Fruit fly (Drosophila melanogaster): ENCODE results near the gene Or7a.
A peak's percentile ranks its signal among the peaks of the same experiment; 100 is the strongest.

Or7a gene

dm6 chrX:8165608-8166007 lies at the start of gene Or7a:
Gene Or7a (minus strand): TSS chrX:8165708.
- TF ChIP-seq Sp1 (GFP tag; optimal IDR thresholded peaks at IDR 0.05): no peak
- no peak for TF ChIP-seq OdsH (GFP tag; optimal IDR thresholded peaks at IDR 0.05)
- TF ChIP-seq brk (GFP tag; optimal IDR thresholded peaks at IDR 0.05): no peak
- TF ChIP-seq pan (optimal IDR thresholded peaks at IDR 0.05): no peak
- TF ChIP-seq fru (GFP tag; optimal IDR thresholded peaks at IDR 0.05): no peak
- no peak for TF ChIP-seq sage (GFP tag; optimal IDR thresholded peaks at IDR 0.05)
- no peak for TF ChIP-seq Jra (GFP tag; optimal IDR thresholded peaks at IDR 0.05)
- no peak for TF ChIP-seq foxo (GFP tag; optimal IDR thresholded peaks at IDR 0.05)
- TF ChIP-seq Myc (optimal IDR thresholded peaks at IDR 0.05): no peak
- no peak for TF ChIP-seq Hnf4 (GFP tag; optimal IDR thresholded peaks at IDR 0.05)
- no peak for TF ChIP-seq woc (GFP tag; optimal IDR thresholded peaks at IDR 0.05)
- no peak for TF ChIP-seq Hr83 (GFP tag; optimal IDR thresholded peaks at IDR 0.05; ENCODE audit: poor library complexity, severe bottlenecking)

dm6 chrX:8214017-8214416 lies 48.5 kb upstream of the Or7a start:
- TF ChIP-seq Dif (GFP tag; optimal IDR thresholded peaks at IDR 0.05; ENCODE audit: partially characterized antibody) (peak; percentile 53), Rel (GFP tag; optimal IDR thresholded peaks at IDR 0.05) (peak; percentile 51), Rel (tag; optimal IDR thresholded peaks at IDR 0.05) (no peak), Vsx2 (GFP tag; optimal IDR thresholded peaks at IDR 0.05; ENCODE audit: partially characterized antibody) (peak; percentile 77), tai (GFP tag; optimal IDR thresholded peaks at IDR 0.05) (no peak), dl (GFP tag; optimal IDR thresholded peaks at IDR 0.05; ENCODE audit: insufficient read depth in 1 of 2, partially characterized antibody in 2 of 2) (peak in 1 of 2 experiments; percentile 66), brk (GFP tag; optimal IDR thresholded peaks at IDR 0.05) (no peak), psq (GFP tag; optimal IDR thresholded peaks at IDR 0.05) (peak; percentile 92), br (GFP tag; optimal IDR thresholded peaks at IDR 0.05) (peak; percentile 28)

- TF ChIP-seq Hnf4 (GFP tag; optimal IDR thresholded peaks at IDR 0.05) (no peak), sage (GFP tag; optimal IDR thresholded peaks at IDR 0.05) (no peak), jim (GFP tag; optimal IDR thresholded peaks at IDR 0.05) (no peak), N (GFP tag; optimal IDR thresholded peaks at IDR 0.05) (no peak), GATAd (GFP tag; optimal IDR thresholded peaks at IDR 0.05) (no peak), fru (GFP tag; optimal IDR thresholded peaks at IDR 0.05) (no peak), OdsH (GFP tag; optimal IDR thresholded peaks at IDR 0.05) (no peak), Dif (GFP tag; optimal IDR thresholded peaks at IDR 0.05; ENCODE audit: partially characterized antibody) (no peak), sv (GFP tag; optimal IDR thresholded peaks at IDR 0.05) (no peak), dsf (GFP tag; optimal IDR thresholded peaks at IDR 0.05; ENCODE audit: borderline replicate concordance) (no peak), usp (GFP tag; optimal IDR thresholded peaks at IDR 0.05) (no peak), Jra (GFP tag; optimal IDR thresholded peaks at IDR 0.05) (no peak), woc (GFP tag; optimal IDR thresholded peaks at IDR 0.05) (no peak), Hr78 (GFP tag; optimal IDR thresholded peaks at IDR 0.05) (no peak)
Observed at dm6 chrX:8211731-8212468, 46.4 kb upstream of the Or7a start.

dm6 chrX:8211094-8211730 lies 45.7 kb upstream of the Or7a start:
- TF ChIP-seq GATAd (GFP tag; optimal IDR thresholded peaks at IDR 0.05) (no peak), Dfd (GFP tag; optimal IDR thresholded peaks at IDR 0.05) (no peak), dl (GFP tag; optimal IDR thresholded peaks at IDR 0.05; ENCODE audit: insufficient read depth in 1 of 2, partially characterized antibody in 2 of 2) (no peak), ey (GFP tag; optimal IDR thresholded peaks at IDR 0.05) (peak; percentile 48), psq (GFP tag; optimal IDR thresholded peaks at IDR 0.05) (peak; percentile 9), brk (GFP tag; optimal IDR thresholded peaks at IDR 0.05) (no peak), usp (GFP tag; optimal IDR thresholded peaks at IDR 0.05) (no peak), tai (GFP tag; optimal IDR thresholded peaks at IDR 0.05) (no peak), N (GFP tag; optimal IDR thresholded peaks at IDR 0.05) (no peak), sage (GFP tag; optimal IDR thresholded peaks at IDR 0.05) (no peak), dmrt93B (GFP tag; optimal IDR thresholded peaks at IDR 0.05) (peak; percentile 7), Hnf4 (GFP tag; optimal IDR thresholded peaks at IDR 0.05) (peak; percentile 1), Myc (optimal IDR thresholded peaks at IDR 0.05) (no peak), Sp1 (GFP tag; optimal IDR thresholded peaks at IDR 0.05) (peak; percentile 36), Rel (GFP tag; optimal IDR thresholded peaks at IDR 0.05) (no peak), Rel (tag; optimal IDR thresholded peaks at IDR 0.05) (no peak), sv (GFP tag; optimal IDR thresholded peaks at IDR 0.05) (no peak), foxo (GFP tag; optimal IDR thresholded peaks at IDR 0.05) (peak in 1 of 2 experiments; percentile 56), CG32264 (GFP tag; optimal IDR thresholded peaks at IDR 0.05) (no peak), Abd-B (GFP tag; optimal IDR thresholded peaks at IDR 0.05) (no peak), Jra (GFP tag; optimal IDR thresholded peaks at IDR 0.05) (no peak), rgr (GFP tag; optimal IDR thresholded peaks at IDR 0.05) (peak; percentile 42), Hr78 (GFP tag; optimal IDR thresholded peaks at IDR 0.05) (no peak), HLH106 (tag; optimal IDR thresholded peaks at IDR 0.05) (peak; percentile 48), br (GFP tag; optimal IDR thresholded peaks at IDR 0.05) (peak; percentile 36), Mio (GFP tag; optimal IDR thresholded peaks at IDR 0.05) (no peak), lola (GFP tag; optimal IDR thresholded peaks at IDR 0.05) (no peak), CG9705 (GFP tag; optimal IDR thresholded peaks at IDR 0.05) (no peak), h (GFP tag; optimal IDR thresholded peaks at IDR 0.05) (peak; percentile 29), OdsH (GFP tag; optimal IDR thresholded peaks at IDR 0.05) (peak; percentile 14), woc (GFP tag; optimal IDR thresholded peaks at IDR 0.05) (peak; percentile 17), pan (optimal IDR thresholded peaks at IDR 0.05) (no peak), CrebA (GFP tag; optimal IDR thresholded peaks at IDR 0.05; ENCODE audit: borderline replicate concordance) (no peak)
